Fruit fly (Drosophila melanogaster): ENCODE data around the gene Ost48.

Ost48 gene

DNA sequence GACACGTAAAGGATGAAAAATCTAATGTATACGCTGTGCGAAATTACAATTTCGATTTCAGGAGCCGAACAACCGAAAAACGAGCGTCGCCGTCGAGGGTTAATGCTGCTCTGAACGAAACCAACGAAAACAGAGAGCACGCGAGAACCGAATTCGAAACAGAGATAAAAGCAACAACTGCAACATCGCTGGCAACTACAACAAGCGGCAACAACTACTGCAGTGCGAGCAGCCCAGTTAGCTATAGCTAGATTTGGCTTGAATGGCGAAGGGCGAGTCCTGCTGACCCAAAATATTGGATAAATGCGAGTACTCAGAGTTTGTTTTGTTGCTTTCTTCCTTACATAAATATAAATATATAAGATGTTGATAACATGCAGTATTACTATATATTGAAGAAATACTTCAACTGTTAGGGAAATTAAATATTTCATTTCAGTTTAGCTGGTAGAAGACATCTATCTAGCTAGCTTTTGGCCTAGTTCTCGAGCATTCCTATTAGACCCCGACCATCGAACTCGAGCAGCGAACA is 23.3 kb downstream of the Ost48 start, which contains the start of gene fend (continued):
- TF ChIP-seq seq (GFP tag; IDR thresholded peaks at IDR 0.05), result 0 out of 2 replicates have a peak, but pooled peaks have one; percentile 10
- no peak for TF ChIP-seq Dek (tag; optimal IDR thresholded peaks at IDR 0.05)
- TF ChIP-seq amos (GFP tag; IDR thresholded peaks at IDR 0.05; ENCODE audit: partially characterized antibody), result 0 out of 2 replicates have a peak, but pooled peaks have one; percentile 18
- TF ChIP-seq caup (GFP tag; optimal IDR thresholded peaks at IDR 0.05; ENCODE audit: severe bottlenecking), result peak; percentile 23
- no peak for TF ChIP-seq CG6175 (GFP tag; IDR thresholded peaks at IDR 0.05)
- no peak for TF ChIP-seq CG12155 (GFP tag; optimal IDR thresholded peaks at IDR 0.05)
- no peak for TF ChIP-seq CG9215 (GFP tag; IDR thresholded peaks at IDR 0.05)
- TF ChIP-seq CG12104 (GFP tag; optimal IDR thresholded peaks at IDR 0.05), result no peak
- TF ChIP-seq danr (GFP tag; IDR thresholded peaks at IDR 0.05), result no peak
- TF ChIP-seq CG2116 (GFP tag; optimal IDR thresholded peaks at IDR 0.05), result no peak
- TF ChIP-seq Opbp (GFP tag; IDR thresholded peaks at IDR 0.05; ENCODE audit: partially characterized antibody), result peak; percentile 39; the same call in 1 of the 3 replicates
- TF ChIP-seq gro (GFP tag; optimal IDR thresholded peaks at IDR 0.05), result no peak
- TF ChIP-seq fu2 (GFP tag; optimal IDR thresholded peaks at IDR 0.05), result no peak
- TF ChIP-seq Side (GFP tag; optimal IDR thresholded peaks at IDR 0.05), result no peak
- TF ChIP-seq Lpt (GFP tag; optimal IDR thresholded peaks at IDR 0.05), result no peak
- TF ChIP-seq CG10321 (GFP tag; IDR thresholded peaks at IDR 0.05), result no peak
- no peak for TF ChIP-seq CG7963 (GFP tag; IDR thresholded peaks at IDR 0.05; ENCODE audit: partially characterized antibody)
- no peak for TF ChIP-seq CkIIα-i1 (GFP tag; IDR thresholded peaks at IDR 0.05)
- TF ChIP-seq sqz (GFP tag; optimal IDR thresholded peaks at IDR 0.05), result peak; percentile 32
- no peak for TF ChIP-seq CG6765 (GFP tag; optimal IDR thresholded peaks at IDR 0.05)
- TF ChIP-seq CG3838 (GFP tag; optimal IDR thresholded peaks at IDR 0.05), result peak; percentile 83
- TF ChIP-seq pita (GFP tag; optimal IDR thresholded peaks at IDR 0.05), result no peak
- no peak for TF ChIP-seq Bteb2 (GFP tag; optimal IDR thresholded peaks at IDR 0.05)
- TF ChIP-seq zen (tag; optimal IDR thresholded peaks at IDR 0.05), result peak; percentile 8
- TF ChIP-seq ara (GFP tag; IDR thresholded peaks at IDR 0.05), result no peak
- TF ChIP-seq gsb-n (tag; optimal IDR thresholded peaks at IDR 0.05), result no peak
- TF ChIP-seq nau (GFP tag; optimal IDR thresholded peaks at IDR 0.05), result peak; percentile 18
- TF ChIP-seq cad (GFP tag; optimal IDR thresholded peaks at IDR 0.05), result no peak
- no peak for TF ChIP-seq CG7786 (GFP tag; optimal IDR thresholded peaks at IDR 0.05)
- TF ChIP-seq Elba2 (GFP tag; optimal IDR thresholded peaks at IDR 0.05), result no peak
- TF ChIP-seq Ssrp (tag; optimal IDR thresholded peaks at IDR 0.05), result no peak
- TF ChIP-seq unc-4 (GFP tag; IDR thresholded peaks at IDR 0.05; ENCODE audit: partially characterized antibody), result no peak
- TF ChIP-seq hth (optimal IDR thresholded peaks at IDR 0.05), result no peak
- peak; percentile 17 for TF ChIP-seq CG1529 (GFP tag; optimal IDR thresholded peaks at IDR 0.05)
- TF ChIP-seq MTF-1 (GFP tag; optimal IDR thresholded peaks at IDR 0.05; ENCODE audit: borderline replicate concordance), result no peak
- no peak for TF ChIP-seq mirr (GFP tag; optimal IDR thresholded peaks at IDR 0.05)
- TF ChIP-seq esg (GFP tag; conservative IDR thresholded peaks at IDR 0.05), result 0 out of 2 replicates have a peak, but pooled peaks have one; percentile 11
- TF ChIP-seq Gsc (GFP tag; IDR thresholded peaks at IDR 0.05), result no peak
- peak; percentile 60 for TF ChIP-seq CoRest (tag; optimal IDR thresholded peaks at IDR 0.05)
- no peak for TF ChIP-seq mam (GFP tag; optimal IDR thresholded peaks at IDR 0.05)
- no peak for TF ChIP-seq CG1792 (GFP tag; optimal IDR thresholded peaks at IDR 0.05)
- TF ChIP-seq CG18619 (GFP tag; optimal IDR thresholded peaks at IDR 0.05), result peak; percentile 45
- TF ChIP-seq sug (tag; optimal IDR thresholded peaks at IDR 0.05), result peak; percentile 41
- no peak for TF ChIP-seq CG8765 (GFP tag; IDR thresholded peaks at IDR 0.05)
- TF ChIP-seq da (GFP tag; optimal IDR thresholded peaks at IDR 0.05), result no peak
- TF ChIP-seq CG15269 (tag; optimal IDR thresholded peaks at IDR 0.05), result peak; percentile 57
- no peak for TF ChIP-seq chinmo (GFP tag; IDR thresholded peaks at IDR 0.05; ENCODE audit: partially characterized antibody)
- TF ChIP-seq kay (GFP tag; optimal IDR thresholded peaks at IDR 0.05), result no peak
- TF ChIP-seq lilli (GFP tag; optimal IDR thresholded peaks at IDR 0.05), result peak; percentile 10
- no peak for TF ChIP-seq tna (GFP tag; IDR thresholded peaks at IDR 0.05; ENCODE audit: partially characterized antibody)
- TF ChIP-seq fd96Cb (tag; optimal IDR thresholded peaks at IDR 0.05), result no peak
